Worm (Caenorhabditis elegans) whole organism, mixed stage, embryonic: ENCODE data around the gene pis-1.
A peak's percentile ranks its signal among the peaks of the same experiment; 100 is the strongest.

Experiments used
- bed-3 ChIP-seq: fragments of 200-800 bp; sonication (Bioruptor generic); optimal IDR thresholded peaks from 3 replicates; lab custom pipeline; 2018; ENCODE audit warnings: mild to moderate bottlenecking, missing genetic modification characterization, moderate library complexity, missing compliant biosample characterization
- blmp-1 ChIP-seq: fragments of 150-350 bp; optimal IDR thresholded peaks from 2 replicates; lab custom pipeline; 2014; ENCODE audit warnings: missing biosample characterization, missing genetic modification characterization
- ces-1 ChIP-seq: fragments of 150-350 bp; optimal IDR thresholded peaks from 2 replicates; lab custom pipeline; 2014; ENCODE audit warnings: missing biosample characterization, missing genetic modification reagents, missing genetic modification characterization
- drap-1 ChIP-seq: fragments of 200-800 bp; sonication (Bioruptor generic); optimal IDR thresholded peaks from 3 replicates; lab custom pipeline; 2018; ENCODE audit warnings: mild to moderate bottlenecking, missing genetic modification characterization, missing compliant biosample characterization
- elt-1 ChIP-seq: sonication (generic microtip); optimal IDR thresholded peaks from 2 replicates; lab custom pipeline; 2017; ENCODE audit warnings: missing genetic modification characterization, mild to moderate bottlenecking, missing compliant biosample characterization, antibody characterized with exemption, moderate library complexity, borderline replicate concordance; ENCODE audit not compliant: insufficient read depth
- lsy-2 ChIP-seq: fragments of 150-350 bp; optimal IDR thresholded peaks from 2 replicates; lab custom pipeline; 2014; ENCODE audit warnings: missing biosample characterization, missing genetic modification characterization
- nhr-237 ChIP-seq: fragments of 150-350 bp; optimal IDR thresholded peaks from 2 replicates; lab custom pipeline; 2014; ENCODE audit warnings: missing biosample characterization, missing genetic modification characterization
- nhr-28 ChIP-seq: fragments of 150-350 bp; optimal IDR thresholded peaks from 2 replicates; lab custom pipeline; 2014; ENCODE audit warnings: missing biosample characterization, missing genetic modification characterization
- nhr-76 ChIP-seq: sonication (generic microtip); optimal IDR thresholded peaks from 2 replicates; lab custom pipeline; 2017; ENCODE audit warnings: missing biosample characterization, missing genetic modification characterization
- snpc-4 ChIP-seq: fragments of 150-350 bp; optimal IDR thresholded peaks from 2 replicates; lab custom pipeline; 2014; ENCODE audit warnings: missing biosample characterization, missing genetic modification characterization
- unc-39 ChIP-seq: fragments of 150-350 bp; optimal IDR thresholded peaks from 2 replicates; lab custom pipeline; 2014; ENCODE audit warnings: missing biosample characterization, missing genetic modification characterization
- ztf-11 ChIP-seq: fragments of 150-350 bp; optimal IDR thresholded peaks from 2 replicates; lab custom pipeline; 2014; ENCODE audit warnings: missing biosample characterization, missing genetic modification characterization

- peak; percentile 65 for TF ChIP-seq ztf-11 (tag; lab: Kevin White, UChicago)
- TF ChIP-seq blmp-1 (tag; lab: Kevin White, UChicago): no peak
- no peak for TF ChIP-seq snpc-4
- TF ChIP-seq elt-1 (tag; lab: Kevin White, UChicago): no peak
- no peak for TF ChIP-seq nhr-76 (tag; lab: Kevin White, UChicago)
- no peak for TF ChIP-seq nhr-28 (tag; lab: Kevin White, UChicago)
- TF ChIP-seq unc-39 (tag; lab: Kevin White, UChicago): no peak
- no peak for TF ChIP-seq ces-1
- no peak for TF ChIP-seq bed-3 (GFP tag; lab: Kevin White, UChicago)
- TF ChIP-seq nhr-237 (tag; lab: Kevin White, UChicago): no peak
- TF ChIP-seq drap-1 (GFP tag; lab: Kevin White, UChicago): peak; percentile 30
- TF ChIP-seq lsy-2 (tag; lab: Kevin White, UChicago): peak; percentile 14
These were observed 24.2 kb downstream of the pis-1 start, which contains the start of gene cav-1 for ce11 chrIV:9772096-9772720.
